Fruit fly (Drosophila melanogaster) whole organism, embryonic: ENCODE results near the gene CG11839.
A peak's percentile ranks its signal among the peaks of the same experiment; 100 is the strongest.

ENCODE experiments used
- C15 ChIP-seq: fragments of 200-800 bp; sonication (Bioruptor generic); IDR thresholded peaks from 3 replicates; pipeline ENCODE4 v1.3.6; 2022; ENCODE audit warnings: missing biosample characterization, missing genetic modification characterization
- CG10209 ChIP-seq: fragments of 200-800 bp; sonication (Bioruptor generic); optimal IDR thresholded peaks from 3 replicates; lab custom pipeline; 2017; ENCODE audit warnings: missing biosample characterization, mild to moderate bottlenecking, missing genetic modification characterization, missing genetic modification reagents
- CG10543 ChIP-seq: fragments of 200-800 bp; sonication (Bioruptor generic); optimal IDR thresholded peaks from 3 replicates; lab custom pipeline; 2017; ENCODE audit warnings: missing biosample characterization, mild to moderate bottlenecking, missing genetic modification characterization, moderate library complexity
- CG12104 ChIP-seq: fragments of 200-800 bp; sonication (Bioruptor generic); optimal IDR thresholded peaks from 3 replicates; lab custom pipeline; 2016; ENCODE audit warnings: missing biosample characterization, missing genetic modification characterization
- CG12299 ChIP-seq: fragments of 200-800 bp; sonication (Bioruptor generic); optimal IDR thresholded peaks from 2 replicates; lab custom pipeline; 2018; ENCODE audit warnings: missing biosample characterization, mild to moderate bottlenecking, missing genetic modification characterization
- CG1233 ChIP-seq: fragments of 200-800 bp; sonication (Bioruptor generic); optimal IDR thresholded peaks from 4 replicates; lab custom pipeline; 2018; ENCODE audit warnings: missing biosample characterization, mild to moderate bottlenecking, missing genetic modification characterization
- CG12744 ChIP-seq: fragments of 200-800 bp; sonication (Bioruptor generic); optimal IDR thresholded peaks from 2 replicates; lab custom pipeline; 2016; ENCODE audit warnings: missing biosample characterization, missing genetic modification characterization
- CG1529 ChIP-seq: fragments of 200-800 bp; sonication (Bioruptor generic); optimal IDR thresholded peaks from 3 replicates; lab custom pipeline; 2018; ENCODE audit warnings: missing biosample characterization, missing genetic modification characterization
- CG15514 ChIP-seq: fragments of 200-800 bp; sonication (Bioruptor generic); optimal IDR thresholded peaks from 3 replicates; lab custom pipeline; 2017; ENCODE audit warnings: missing biosample characterization, missing genetic modification characterization, mild to moderate bottlenecking, moderate library complexity, missing genetic modification reagents
- CG17912 ChIP-seq: fragments of 200-800 bp; sonication (Bioruptor generic); optimal IDR thresholded peaks from 2 replicates; lab custom pipeline; 2018; ENCODE audit warnings: missing biosample characterization, mild to moderate bottlenecking, missing genetic modification characterization
- CG1792 ChIP-seq: fragments of 200-800 bp; sonication (Bioruptor generic); optimal IDR thresholded peaks from 2 replicates; lab custom pipeline; 2016; ENCODE audit warnings: missing biosample characterization, missing genetic modification characterization
- CG18011 ChIP-seq: fragments of 200-800 bp; sonication (Bioruptor generic); optimal IDR thresholded peaks from 2 replicates; lab custom pipeline; 2017; ENCODE audit warnings: missing biosample characterization, missing genetic modification characterization, mild to moderate bottlenecking, moderate library complexity, missing genotype
- CG32767 ChIP-seq: fragments of 200-800 bp; sonication (Bioruptor generic); IDR thresholded peaks from 2 replicates; pipeline ENCODE4 v1.3.6; 2022; ENCODE audit warnings: missing biosample characterization, missing genetic modification characterization
- CG3281 ChIP-seq: fragments of 200-800 bp; sonication (Bioruptor generic); optimal IDR thresholded peaks from 3 replicates; lab custom pipeline; 2017; ENCODE audit warnings: missing biosample characterization, mild to moderate bottlenecking, missing genetic modification characterization
- CG6683 ChIP-seq: fragments of 200-800 bp; sonication (Bioruptor generic); optimal IDR thresholded peaks from 2 replicates; lab custom pipeline; 2017; ENCODE audit warnings: missing biosample characterization, mild to moderate bottlenecking, missing genetic modification characterization, missing genetic modification reagents
- CG8359 ChIP-seq: fragments of 200-800 bp; sonication (Bioruptor generic); optimal IDR thresholded peaks from 2 replicates; lab custom pipeline; 2017; ENCODE audit warnings: missing biosample characterization, mild to moderate bottlenecking, missing genetic modification characterization, borderline replicate concordance
- Dip3 ChIP-seq: fragments of 200-800 bp; sonication (Bioruptor generic); optimal IDR thresholded peaks from 3 replicates; lab custom pipeline; 2016; ENCODE audit warnings: missing biosample characterization, missing genetic modification characterization
- Drgx ChIP-seq: fragments of 200-800 bp; sonication (Bioruptor generic); IDR thresholded peaks from 2 replicates; pipeline ENCODE4 v1.3.6; 2022; ENCODE audit warnings: missing biosample characterization, missing genetic modification characterization
- Ets65A ChIP-seq: fragments of 200-800 bp; sonication (Bioruptor generic); peaks from one replicate; lab custom pipeline; 2016; ENCODE audit warnings: missing biosample characterization, missing genetic modification characterization
- Fer1 ChIP-seq: fragments of 200-800 bp; sonication (Bioruptor generic); optimal IDR thresholded peaks from 2 replicates; lab custom pipeline; 2017; ENCODE audit warnings: missing biosample characterization, mild to moderate bottlenecking, missing genetic modification characterization
- GATAe ChIP-seq: fragments of 200-800 bp; sonication (Bioruptor generic); conservative IDR thresholded peaks from 2 replicates; pipeline ENCODE4 v1.3.6; 2022; ENCODE audit warnings: missing biosample characterization, missing genetic modification characterization
- HLH54F ChIP-seq: fragments of 200-800 bp; sonication (Bioruptor generic); optimal IDR thresholded peaks from 3 replicates; lab custom pipeline; 2016; ENCODE audit warnings: missing biosample characterization, missing genetic modification characterization
- HLHmδ ChIP-seq: fragments of 200-800 bp; sonication (Bioruptor generic); optimal IDR thresholded peaks from 2 replicates; lab custom pipeline; 2018; ENCODE audit warnings: missing biosample characterization, mild to moderate bottlenecking, missing genetic modification characterization, moderate library complexity
- Hr3 ChIP-seq: fragments of 200-800 bp; sonication (Bioruptor generic); optimal IDR thresholded peaks from 3 replicates; lab custom pipeline; 2016; ENCODE audit warnings: missing biosample characterization, missing genetic modification characterization
- Med ChIP-seq: fragments of 200-800 bp; sonication (Bioruptor generic); peaks from one replicate; lab custom pipeline; 2016; ENCODE audit warnings: missing biosample characterization, missing genetic modification characterization, mild to moderate bottlenecking, inconsistent platforms, moderate library complexity
- Meics ChIP-seq: fragments of 200-800 bp; sonication (Bioruptor generic); optimal IDR thresholded peaks from 2 replicates; lab custom pipeline; 2017; ENCODE audit warnings: missing biosample characterization, mild to moderate bottlenecking, missing genetic modification characterization
- Myb ChIP-seq: fragments of 200-800 bp; sonication (Bioruptor generic); optimal IDR thresholded peaks from 2 replicates; lab custom pipeline; 2016; ENCODE audit warnings: missing biosample characterization, missing genetic modification characterization
- Nf-YA ChIP-seq: fragments of 200-800 bp; sonication (Bioruptor generic); IDR thresholded peaks from 2 replicates; pipeline ENCODE4 v1.3.6; 2022; ENCODE audit warnings: missing biosample characterization, missing genetic modification characterization
- Nf-YC ChIP-seq: fragments of 200-800 bp; optimal IDR thresholded peaks from 3 replicates; lab custom pipeline; 2019; ENCODE audit warnings: missing biosample characterization, mild to moderate bottlenecking, missing genetic modification characterization, moderate library complexity
- PHDP ChIP-seq: fragments of 200-800 bp; sonication (Bioruptor generic); optimal IDR thresholded peaks from 3 replicates; lab custom pipeline; 2018; ENCODE audit warnings: missing biosample characterization, mild to moderate bottlenecking, missing genetic modification characterization, moderate library complexity
- Usf ChIP-seq: fragments of 200-800 bp; sonication (Bioruptor generic); optimal IDR thresholded peaks from 2 replicates; lab custom pipeline; 2017; ENCODE audit warnings: missing genotype, missing biosample characterization, missing genetic modification characterization
- ac ChIP-seq: fragments of 200-800 bp; sonication (Bioruptor generic); optimal IDR thresholded peaks from 3 replicates; lab custom pipeline; 2017; ENCODE audit warnings: missing biosample characterization, mild to moderate bottlenecking, missing genetic modification characterization
- az2 ChIP-seq: fragments of 200-800 bp; sonication (Bioruptor generic); optimal IDR thresholded peaks from 3 replicates; lab custom pipeline; 2016; ENCODE audit warnings: missing biosample characterization, missing genetic modification characterization
- ci ChIP-seq: fragments of 200-800 bp; sonication (Bioruptor generic); IDR thresholded peaks from 3 replicates; pipeline ENCODE4 v1.3.6; 2022; ENCODE audit warnings: missing biosample characterization, missing genetic modification characterization
- corto ChIP-seq: fragments of 200-800 bp; sonication (Bioruptor generic); optimal IDR thresholded peaks from 2 replicates; lab custom pipeline; 2016; ENCODE audit warnings: missing biosample characterization, mild to moderate bottlenecking, missing genetic modification characterization, moderate library complexity
- dysf ChIP-seq: fragments of 200-800 bp; sonication (Bioruptor generic); IDR thresholded peaks from 3 replicates; pipeline ENCODE4 v1.3.6; 2022; ENCODE audit warnings: missing biosample characterization, missing genetic modification characterization
- hkb ChIP-seq, 2 experiments: fragments of 200-800 bp in 1 of 2; fragments of >200 bp in 1 of 2; sonication (Bioruptor generic) in 1 of 2; IDR thresholded peaks in 1 of 2; optimal IDR thresholded peaks in 1 of 2; 2 replicates each; pipeline versions ENCODE4 v1.3.6 to Lab custom; 2017 to 2022; ENCODE audit warnings: missing biosample characterization in 1 of 2, missing genetic modification characterization in 1 of 2
- lbe ChIP-seq: fragments of 200-800 bp; sonication (Bioruptor generic); optimal IDR thresholded peaks from 2 replicates; lab custom pipeline; 2016; ENCODE audit warnings: missing biosample characterization, mild to moderate bottlenecking, missing genetic modification characterization
- lilli ChIP-seq: fragments of 200-800 bp; sonication (Bioruptor generic); optimal IDR thresholded peaks from 3 replicates; lab custom pipeline; 2016; ENCODE audit warnings: missing biosample characterization, missing genetic modification characterization
- nerfin-1 ChIP-seq: fragments of 200-800 bp; sonication (Bioruptor generic); optimal IDR thresholded peaks from 3 replicates; lab custom pipeline; 2019; ENCODE audit warnings: missing biosample characterization, mild to moderate bottlenecking, missing genetic modification characterization, moderate library complexity
- odd ChIP-seq: fragments of 200-800 bp; sonication (Bioruptor generic); optimal IDR thresholded peaks from 2 replicates; lab custom pipeline; 2017; ENCODE audit warnings: missing biosample characterization, mild to moderate bottlenecking, missing genetic modification characterization
- onecut ChIP-seq: fragments of 200-800 bp; sonication (Bioruptor generic); IDR thresholded peaks from 2 replicates; pipeline ENCODE4 v1.3.6; 2022; ENCODE audit warnings: missing biosample characterization, missing genetic modification characterization
- pb ChIP-seq: fragments of 200-800 bp; sonication (Bioruptor generic); optimal IDR thresholded peaks from 3 replicates; lab custom pipeline; 2016; ENCODE audit warnings: missing biosample characterization, missing genetic modification characterization
- run ChIP-seq: fragments of 200-800 bp; sonication (Bioruptor generic); optimal IDR thresholded peaks from 3 replicates; lab custom pipeline; 2018; ENCODE audit warnings: missing biosample characterization, mild to moderate bottlenecking, missing genetic modification characterization
- sd ChIP-seq: fragments of 200-800 bp; sonication (Bioruptor generic); optimal IDR thresholded peaks from 3 replicates; lab custom pipeline; 2018; ENCODE audit warnings: missing biosample characterization, mild to moderate bottlenecking, missing genetic modification characterization, moderate library complexity
- sens ChIP-seq: fragments of 200-800 bp; sonication (Bioruptor generic); peaks from one replicate; lab custom pipeline; 2016; ENCODE audit warnings: missing biosample characterization, missing genetic modification characterization
- sob ChIP-seq: fragments of 200-800 bp; sonication (Bioruptor generic); IDR thresholded peaks from 2 replicates; pipeline ENCODE4 v1.3.6; 2022; ENCODE audit warnings: missing biosample characterization, missing genetic modification characterization
- trem ChIP-seq: fragments of 200-800 bp; optimal IDR thresholded peaks from 3 replicates; lab custom pipeline; 2019; ENCODE audit warnings: missing biosample characterization, mild to moderate bottlenecking, missing genetic modification characterization, moderate library complexity

CG11839 gene

DNA sequence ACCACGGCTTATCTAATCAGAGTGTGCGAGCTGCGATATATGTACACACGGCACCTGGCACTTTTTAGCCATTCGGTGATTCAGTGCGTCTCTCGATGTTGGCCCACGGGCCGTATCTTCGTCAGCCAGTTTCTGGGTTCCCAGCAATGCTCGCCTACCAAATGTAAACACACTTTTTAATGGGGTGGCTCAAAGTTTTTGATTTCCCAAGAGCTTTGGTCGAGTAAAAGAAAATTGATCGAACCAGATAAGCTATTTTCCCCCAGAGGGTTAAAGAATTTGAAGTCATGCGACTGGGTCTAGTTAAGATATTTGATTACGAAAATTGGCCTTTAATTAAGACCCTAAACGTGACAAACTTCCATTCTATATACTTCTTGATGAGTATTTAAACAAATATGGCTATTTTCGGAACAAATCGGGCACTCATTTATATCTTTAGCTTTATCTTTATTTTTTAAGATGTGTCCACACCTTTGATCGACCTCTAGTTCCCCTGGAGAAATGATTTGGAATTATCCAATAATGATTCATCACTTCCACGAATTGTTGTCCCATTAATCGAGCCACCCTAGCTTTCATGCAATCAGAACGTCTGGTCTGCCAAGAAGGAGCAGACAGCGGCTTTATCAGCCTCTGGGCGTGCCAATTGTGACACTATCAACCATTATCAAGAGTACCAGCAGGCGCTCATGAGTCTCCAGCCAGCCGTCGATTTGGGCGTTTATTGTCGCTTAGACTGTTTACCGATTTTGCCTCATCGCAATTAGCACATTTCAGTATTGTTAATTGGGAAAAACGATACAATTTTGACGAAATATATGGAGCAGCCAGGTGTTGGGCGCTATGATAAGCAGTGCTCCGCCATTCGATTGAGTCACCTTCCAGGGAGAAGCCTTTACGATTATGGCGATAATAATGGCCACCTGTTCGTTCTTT, 42.2 kb upstream of the CG11839 start (continued):
- TF ChIP-seq ac, result no peak
- peak; percentile 60 for TF ChIP-seq pb (GFP tag; lab: Kevin White, UChicago)
- TF ChIP-seq Med (GFP tag; lab: Kevin White, UChicago), result peak; percentile 70
- TF ChIP-seq Nf-YA (GFP tag; lab: Robert Waterston, UW), result no peak
- no peak for TF ChIP-seq trem
- no peak for TF ChIP-seq hkb (optimal IDR thresholded peaks at IDR 0.05; lab: Kevin White, UChicago)
- TF ChIP-seq hkb (GFP tag; IDR thresholded peaks at IDR 0.05; lab: Robert Waterston, UW), result peak; percentile 40; the same call in 1 of the 2 replicates
- TF ChIP-seq Nf-YC (tag; lab: Kevin White, UChicago), result peak; percentile 43
- peak; percentile 72 for TF ChIP-seq sd (tag; lab: Kevin White, UChicago)
- TF ChIP-seq ci (GFP tag; lab: Robert Waterston, UW), result peak; percentile 40; the same call in 2 of the 3 replicates
- peak; percentile 76 for TF ChIP-seq GATAe (GFP tag; lab: Robert Waterston, UW)
- peak; percentile 12 for TF ChIP-seq CG18011
- TF ChIP-seq nerfin-1 (tag; lab: Kevin White, UChicago), result peak; percentile 11
- peak; percentile 72 for TF ChIP-seq CG10543 (GFP tag; lab: Kevin White, UChicago)
- TF ChIP-seq Meics (GFP tag; lab: Kevin White, UChicago), result peak; percentile 75
- peak; percentile 6 for TF ChIP-seq Usf (GFP tag; lab: Kevin White, UChicago)
- peak; percentile 90 for TF ChIP-seq Ets65A (GFP tag; lab: Kevin White, UChicago)
- TF ChIP-seq sens (GFP tag; lab: Kevin White, UChicago), result peak; percentile 46
- TF ChIP-seq onecut, result 0 out of 2 replicates have a peak, but pooled peaks have one; percentile 6
- TF ChIP-seq CG1792 (GFP tag; lab: Kevin White, UChicago), result peak; percentile 22
- TF ChIP-seq CG1529 (GFP tag; lab: Kevin White, UChicago), result no peak
- TF ChIP-seq lilli (GFP tag; lab: Kevin White, UChicago), result peak; percentile 62
- TF ChIP-seq run (tag; lab: Kevin White, UChicago), result no peak
- peak; percentile 17 for TF ChIP-seq CG12299
- TF ChIP-seq CG3281, result peak; percentile 72
- TF ChIP-seq lbe (GFP tag; lab: Kevin White, UChicago), result peak; percentile 28
- TF ChIP-seq C15, result no peak
- TF ChIP-seq PHDP (tag; lab: Kevin White, UChicago), result peak; percentile 43
- TF ChIP-seq CG12744 (GFP tag; lab: Kevin White, UChicago), result no peak
- peak; percentile 26; the same call in 1 of the 2 replicates for TF ChIP-seq sob (GFP tag; lab: Robert Waterston, UW)
- peak; percentile 24 for TF ChIP-seq CG12104 (GFP tag; lab: Kevin White, UChicago)
- TF ChIP-seq Fer1 (GFP tag; lab: Kevin White, UChicago), result peak; percentile 41
- TF ChIP-seq dysf (GFP tag; lab: Robert Waterston, UW), result peak; percentile 52; the same call in 2 of the 3 replicates
- TF ChIP-seq HLHmδ, result no peak
- peak; percentile 80 for TF ChIP-seq corto (GFP tag; lab: Kevin White, UChicago)
- peak; percentile 50 for TF ChIP-seq Dip3 (GFP tag; lab: Kevin White, UChicago)
- no peak for TF ChIP-seq CG32767 (GFP tag; lab: Robert Waterston, UW)
- TF ChIP-seq CG10209, result no peak
- TF ChIP-seq odd (GFP tag; lab: Kevin White, UChicago), result peak; percentile 20
- TF ChIP-seq Drgx (GFP tag; lab: Robert Waterston, UW), result no peak; the same call in 1 of the 2 replicates
- no peak for TF ChIP-seq CG8359 (GFP tag; lab: Kevin White, UChicago)
- peak; percentile 18 for TF ChIP-seq CG17912 (GFP tag; lab: Kevin White, UChicago)
- peak; percentile 45 for TF ChIP-seq HLH54F (GFP tag; lab: Kevin White, UChicago)
- no peak for TF ChIP-seq Hr3 (GFP tag; lab: Kevin White, UChicago)
- TF ChIP-seq az2, result peak; percentile 2
- no peak for TF ChIP-seq CG1233 (GFP tag; lab: Kevin White, UChicago)
- peak; percentile 14 for TF ChIP-seq CG15514
- no peak for TF ChIP-seq CG6683 (GFP tag; lab: Kevin White, UChicago)
- peak; percentile 43 for TF ChIP-seq Myb (GFP tag; lab: Kevin White, UChicago)
